Fruit fly (Drosophila melanogaster) ovary, adult (tissue): Measurements from ENCODE around the gene eRF3.
A peak's percentile ranks its signal among the peaks of the same experiment; 100 is the strongest.

Experiments used
- CG17801 ChIP-seq: fragments of 200-800 bp; optimal IDR thresholded peaks from 2 replicates; lab custom pipeline; 2019; ENCODE audit warnings: missing biosample characterization, mild to moderate bottlenecking, missing genetic modification characterization, moderate library complexity; ENCODE audit not compliant: partially characterized antibody

Gene eRF3

dm6 chr2L:12465164-12466011 lies 31.1 kb downstream of the eRF3 start:
- no peak for TF ChIP-seq CG17801

- no peak for TF ChIP-seq CG17801
These were observed 32.3 kb downstream of the eRF3 start for dm6 chr2L:12466506-12467043.

dm6 chr2L:12467673-12468072 lies 33.4 kb downstream of the eRF3 start:
- peak; percentile 17 for TF ChIP-seq CG17801

dm6 chr2L:12468813-12469212 lies 34.6 kb downstream of the eRF3 start:
- TF ChIP-seq CG17801: no peak

dm6 chr2L:12469235-12469634 lies 35.0 kb downstream of the eRF3 start:
- TF ChIP-seq CG17801: no peak

- no peak for TF ChIP-seq CG17801
These were observed 37.7 kb downstream of the eRF3 start for dm6 chr2L:12471937-12472336.

dm6 chr2L:12472988-12473387 lies 38.7 kb downstream of the eRF3 start:
- TF ChIP-seq CG17801: no peak

dm6 chr2L:12473583-12473982 lies 39.3 kb downstream of the eRF3 start:
- TF ChIP-seq CG17801: no peak

dm6 chr2L:12474212-12474891 lies 40.1 kb downstream of the eRF3 start:
- no peak for TF ChIP-seq CG17801

- TF ChIP-seq CG17801: peak; percentile 25
These were observed 41.1 kb downstream of the eRF3 start for dm6 chr2L:12475308-12475707.

dm6 chr2L:12476115-12476514 lies 41.9 kb downstream of the eRF3 start:
- no peak for TF ChIP-seq CG17801

- no peak for TF ChIP-seq CG17801
These were observed 44.2 kb downstream of the eRF3 start for dm6 chr2L:12478494-12478893.

dm6 chr2L:12479994-12480393 lies 45.7 kb downstream of the eRF3 start:
- TF ChIP-seq CG17801: peak; percentile 31

dm6 chr2L:12480846-12481245 lies 46.6 kb downstream of the eRF3 start:
- no peak for TF ChIP-seq CG17801

- peak; percentile 30 for TF ChIP-seq CG17801
These were observed 47.5 kb downstream of the eRF3 start for dm6 chr2L:12481758-12482157.

- no peak for TF ChIP-seq CG17801
These were observed 48.6 kb downstream of the eRF3 start for dm6 chr2L:12482723-12483342.

- no peak for TF ChIP-seq CG17801
These were observed 49.2 kb downstream of the eRF3 start for dm6 chr2L:12483519-12483865.
